Worm (Caenorhabditis elegans): Measurements from ENCODE around the gene R151.8.

R151.8 gene

ce11 chrIII:7189581-7190128, 39.9 kb downstream of the R151.8 start, which contains the start of gene rps-21 (continued):
- TF ChIP-seq ceh-20 (GFP tag; IDR thresholded peaks at IDR 0.05) (peak; percentile 48; the same call in 1 of the 2 replicates), nhr-111 (GFP tag; optimal IDR thresholded peaks at IDR 0.05) (no peak), nhr-28 (tag; optimal IDR thresholded peaks at IDR 0.05) (peak; percentile 72), spr-3 (GFP tag; optimal IDR thresholded peaks at IDR 0.05) (no peak), set-16 (GFP tag; IDR thresholded peaks at IDR 0.05) (no peak; the same call in 1 of the 2 replicates), dve-1 (tag; optimal IDR thresholded peaks at IDR 0.05; ENCODE audit: insufficient read depth) (peak; percentile 82), tra-1 (GFP tag; IDR thresholded peaks at IDR 0.05) (0 out of 2 replicates have a peak, but pooled peaks have one; percentile 30)

ce11 chrIII:7188300-7189052, 41.1 kb downstream of the R151.8 start, which contains the start of the genes F37C12.21 and F37C12.10:
F37C12.21 (plus strand) TSS chrIII:7188357.
F37C12.10 (minus strand) TSS chrIII:7188384.
- TF ChIP-seq nhr-77 (tag; optimal IDR thresholded peaks at IDR 0.05): peak; percentile 27
- no peak for TF ChIP-seq dpl-1 (GFP tag; optimal IDR thresholded peaks at IDR 0.05)
- no peak for TF ChIP-seq skn-1 (tag; optimal IDR thresholded peaks at IDR 0.05)
- TF ChIP-seq nhr-41 (GFP tag; IDR thresholded peaks at IDR 0.05): peak; percentile 57; the same call in 1 of the 2 replicates
- TF ChIP-seq fkh-10 (GFP tag; optimal IDR thresholded peaks at IDR 0.05): no peak
- no peak for TF ChIP-seq lin-1 (GFP tag; IDR thresholded peaks at IDR 0.05)
- TF ChIP-seq madf-5 (GFP tag; IDR thresholded peaks at IDR 0.05): no peak
- no peak for TF ChIP-seq cey-2 (tag; optimal IDR thresholded peaks at IDR 0.05; ENCODE audit: borderline replicate concordance, insufficient read depth)
- TF ChIP-seq aly-2 (tag; optimal IDR thresholded peaks at IDR 0.05): no peak
- peak; percentile 7 for TF ChIP-seq nhr-102 (tag; optimal IDR thresholded peaks at IDR 0.05)
- peak; percentile 43 for TF ChIP-seq pqm-1 (tag; optimal IDR thresholded peaks at IDR 0.05)
- TF ChIP-seq mep-1 (tag; optimal IDR thresholded peaks at IDR 0.05): no peak
- no peak for TF ChIP-seq daf-16 (GFP tag; optimal IDR thresholded peaks at IDR 0.05)
- TF ChIP-seq daf-16 (tag; optimal IDR thresholded peaks at IDR 0.05): peak; percentile 81
- TF ChIP-seq ceh-28 (tag; optimal IDR thresholded peaks at IDR 0.05): no peak
- TF ChIP-seq F49E8.2 (tag; optimal IDR thresholded peaks at IDR 0.05; ENCODE audit: borderline replicate concordance): no peak
- TF ChIP-seq spr-3 (GFP tag; optimal IDR thresholded peaks at IDR 0.05): no peak
- TF ChIP-seq unc-39 (tag; optimal IDR thresholded peaks at IDR 0.05): no peak
- no peak for TF ChIP-seq arid-1 (GFP tag; conservative IDR thresholded peaks at IDR 0.05)
- no peak for TF ChIP-seq lin-39 (tag; optimal IDR thresholded peaks at IDR 0.05)
- TF ChIP-seq hmg-1.1 (GFP tag; IDR thresholded peaks at IDR 0.05): no peak
- peak; percentile 43 for TF ChIP-seq dmd-6 (GFP tag; IDR thresholded peaks at IDR 0.05)
- no peak for TF ChIP-seq ctbp-1 (GFP tag; IDR thresholded peaks at IDR 0.05)
- TF ChIP-seq lin-38 (GFP tag; IDR thresholded peaks at IDR 0.05): peak; percentile 41
- TF ChIP-seq jun-1 (tag; optimal IDR thresholded peaks at IDR 0.05): no peak
- no peak for TF ChIP-seq ceh-82 (tag; optimal IDR thresholded peaks at IDR 0.05)
- no peak for TF ChIP-seq fos-1 (tag; optimal IDR thresholded peaks at IDR 0.05)
- no peak for TF ChIP-seq ztf-7 (tag; optimal IDR thresholded peaks at IDR 0.05)
- TF ChIP-seq mes-2 (tag; optimal IDR thresholded peaks at IDR 0.05; ENCODE audit: poor library complexity, severe bottlenecking): peak; percentile 42
- no peak for TF ChIP-seq dmd-9 (GFP tag; IDR thresholded peaks at IDR 0.05)
- TF ChIP-seq D1046.2 (GFP tag; IDR thresholded peaks at IDR 0.05): no peak
- TF ChIP-seq nhr-28 (tag; optimal IDR thresholded peaks at IDR 0.05): peak; percentile 62
- peak in 1 of 2 experiments; percentile 23 for TF ChIP-seq lsy-2 (tag; optimal IDR thresholded peaks at IDR 0.05)
- no peak for TF ChIP-seq nhr-76 (tag; optimal IDR thresholded peaks at IDR 0.05)
- TF ChIP-seq egl-27 (tag; optimal IDR thresholded peaks at IDR 0.05): no peak
- TF ChIP-seq daf-19 (GFP tag; conservative IDR thresholded peaks at IDR 0.05): no peak
- no peak for TF ChIP-seq set-16 (GFP tag; IDR thresholded peaks at IDR 0.05)
- TF ChIP-seq T26A8.4 (GFP tag; IDR thresholded peaks at IDR 0.05): no peak
- peak; percentile 13 for TF ChIP-seq hlh-30 (tag; optimal IDR thresholded peaks at IDR 0.05; ENCODE audit: insufficient read depth)
- TF ChIP-seq nhr-25 (tag; optimal IDR thresholded peaks at IDR 0.05; ENCODE audit: borderline replicate concordance, insufficient read depth): no peak
- peak; percentile 50 for TF ChIP-seq dve-1 (tag; optimal IDR thresholded peaks at IDR 0.05; ENCODE audit: insufficient read depth)
- no peak for TF ChIP-seq egl-43 (GFP tag; IDR thresholded peaks at IDR 0.05)
- no peak for TF ChIP-seq mdt-29 (GFP tag; IDR thresholded peaks at IDR 0.05)

Data from whole organism, L4 larva.